Worm (Caenorhabditis elegans) whole organism, late embryonic: ENCODE results near the gene mgl-1.

Source experiments
- C08G9.2 ChIP-seq: sonication (generic microtip); optimal IDR thresholded peaks from 2 replicates; lab custom pipeline; 2016; ENCODE audit warnings: mild to moderate bottlenecking, missing genetic modification characterization, moderate library complexity, missing compliant biosample characterization
- C38D4.7 ChIP-seq: fragments of 200-800 bp; sonication (Bioruptor generic); optimal IDR thresholded peaks from 2 replicates; lab custom pipeline; 2018; ENCODE audit warnings: mild to moderate bottlenecking, missing genetic modification characterization, moderate library complexity, missing compliant biosample characterization
- F13H6.1 ChIP-seq: sonication (generic microtip); optimal IDR thresholded peaks from 2 replicates; lab custom pipeline; 2016; ENCODE audit warnings: missing genetic modification characterization, missing compliant biosample characterization
- K02D7.2 ChIP-seq: sonication (generic microtip); optimal IDR thresholded peaks from 2 replicates; lab custom pipeline; 2017; ENCODE audit warnings: mild to moderate bottlenecking, missing genetic modification characterization, missing compliant biosample characterization
- K09A11.1 ChIP-seq: sonication (generic microtip); optimal IDR thresholded peaks from 2 replicates; lab custom pipeline; 2017; ENCODE audit warnings: antibody characterized with exemption, mild to moderate bottlenecking, missing genetic modification characterization, missing compliant biosample characterization; ENCODE audit not compliant: insufficient read depth
- T23F11.4 ChIP-seq: fragments of 200-800 bp; sonication (Bioruptor generic); optimal IDR thresholded peaks from 2 replicates; lab custom pipeline; 2018; ENCODE audit warnings: mild to moderate bottlenecking, missing genetic modification characterization, missing compliant biosample characterization
- Y22D7AL.16 ChIP-seq: sonication (generic microtip); optimal IDR thresholded peaks from 2 replicates; lab custom pipeline; 2016; ENCODE audit warnings: missing genetic modification characterization, missing compliant biosample characterization
- ahr-1 ChIP-seq: sonication (generic microtip); optimal IDR thresholded peaks from 2 replicates; lab custom pipeline; 2016; ENCODE audit warnings: missing genetic modification characterization, missing compliant biosample characterization
- ama-1 ChIP-seq: fragments of 150-350 bp; optimal IDR thresholded peaks from 2 replicates; lab custom pipeline; 2014
- ceh-14 ChIP-seq: sonication (generic microtip); optimal IDR thresholded peaks from 2 replicates; lab custom pipeline; 2016; ENCODE audit warnings: missing genotype, missing genetic modification characterization, missing compliant biosample characterization
- ceh-18 ChIP-seq: sonication (generic microtip); optimal IDR thresholded peaks from 2 replicates; lab custom pipeline; 2016; ENCODE audit warnings: missing genetic modification characterization, missing compliant biosample characterization
- ceh-19 ChIP-seq: fragments of 200-800 bp; sonication (Bioruptor generic); optimal IDR thresholded peaks from 2 replicates; lab custom pipeline; 2018; ENCODE audit warnings: mild to moderate bottlenecking, missing genetic modification characterization, missing compliant biosample characterization
- ceh-2 ChIP-seq: sonication (generic microtip); optimal IDR thresholded peaks from 2 replicates; lab custom pipeline; 2016; ENCODE audit warnings: missing genotype, missing genetic modification characterization, missing compliant biosample characterization
- ceh-24 ChIP-seq: sonication (generic microtip); optimal IDR thresholded peaks from 2 replicates; lab custom pipeline; 2016; ENCODE audit warnings: mild to moderate bottlenecking, missing genetic modification characterization, missing compliant biosample characterization
- ceh-45 ChIP-seq: fragments of 200-800 bp; sonication (Bioruptor generic); IDR thresholded peaks from 2 replicates; pipeline ENCODE4 v1.3.6; 2022; ENCODE audit warnings: missing genetic modification reagents, missing genetic modification characterization, missing compliant biosample characterization
- ceh-48 ChIP-seq: sonication (generic microtip); optimal IDR thresholded peaks from 2 replicates; lab custom pipeline; 2016; ENCODE audit warnings: missing genetic modification characterization, inconsistent platforms, missing compliant biosample characterization
- ceh-6 ChIP-seq: fragments of 200-800 bp; sonication (Bioruptor generic); optimal IDR thresholded peaks from 2 replicates; lab custom pipeline; 2018; ENCODE audit warnings: mild to moderate bottlenecking, missing genetic modification characterization, missing compliant biosample characterization
- dmd-4 ChIP-seq: sonication (generic microtip); optimal IDR thresholded peaks from 2 replicates; lab custom pipeline; 2016; ENCODE audit warnings: borderline replicate concordance, missing genetic modification characterization, missing compliant biosample characterization
- elt-4 ChIP-seq: sonication (generic microtip); optimal IDR thresholded peaks from 2 replicates; lab custom pipeline; 2016; ENCODE audit warnings: missing genetic modification characterization, missing compliant biosample characterization
- ets-4 ChIP-seq: sonication (generic microtip); optimal IDR thresholded peaks from 2 replicates; lab custom pipeline; 2016; ENCODE audit warnings: missing genetic modification characterization, missing compliant biosample characterization
- eyg-1 ChIP-seq: sonication (generic microtip); optimal IDR thresholded peaks from 2 replicates; lab custom pipeline; 2016; ENCODE audit warnings: missing genotype, missing genetic modification characterization, missing compliant biosample characterization
- fax-1 ChIP-seq: sonication (generic microtip); optimal IDR thresholded peaks from 2 replicates; lab custom pipeline; 2016; ENCODE audit warnings: missing genotype, missing genetic modification characterization, missing compliant biosample characterization
- fkh-10 ChIP-seq: fragments of 150-350 bp; optimal IDR thresholded peaks from 2 replicates; lab custom pipeline; 2014; ENCODE audit warnings: missing biosample characterization, missing genetic modification reagents, missing genetic modification characterization
- gmeb-2 ChIP-seq: sonication (generic microtip); optimal IDR thresholded peaks from 2 replicates; lab custom pipeline; 2016; ENCODE audit warnings: missing genetic modification characterization, inconsistent platforms, missing compliant biosample characterization
- hlh-15 ChIP-seq: sonication (generic microtip); optimal IDR thresholded peaks from 2 replicates; lab custom pipeline; 2016; ENCODE audit warnings: missing genetic modification characterization, missing compliant biosample characterization
- hlh-8 ChIP-seq: sonication (generic microtip); optimal IDR thresholded peaks from 2 replicates; lab custom pipeline; 2016; ENCODE audit warnings: missing genotype, missing genetic modification characterization, missing compliant biosample characterization
- lim-6 ChIP-seq: sonication (generic microtip); optimal IDR thresholded peaks from 2 replicates; lab custom pipeline; 2016; ENCODE audit warnings: missing genetic modification characterization, missing compliant biosample characterization
- lin-11 ChIP-seq: fragments of 200-800 bp; sonication (Bioruptor generic); optimal IDR thresholded peaks from 2 replicates; lab custom pipeline; 2018; ENCODE audit warnings: mild to moderate bottlenecking, missing genetic modification characterization, missing compliant biosample characterization
- madf-2 ChIP-seq: sonication (generic microtip); optimal IDR thresholded peaks from 2 replicates; lab custom pipeline; 2017; ENCODE audit warnings: missing genetic modification characterization, missing compliant biosample characterization
- mec-3 ChIP-seq: sonication (generic microtip); optimal IDR thresholded peaks from 2 replicates; lab custom pipeline; 2016; ENCODE audit warnings: borderline replicate concordance, missing genetic modification characterization, missing compliant biosample characterization
- nhr-11 ChIP-seq: fragments of 150-350 bp; optimal IDR thresholded peaks from 2 replicates; lab custom pipeline; 2014; ENCODE audit warnings: missing biosample characterization, missing genetic modification characterization
- nhr-232 ChIP-seq: sonication (generic microtip); optimal IDR thresholded peaks from 2 replicates; lab custom pipeline; 2016; ENCODE audit warnings: missing genetic modification characterization, missing compliant biosample characterization
- odd-2 ChIP-seq: sonication (generic microtip); optimal IDR thresholded peaks from 2 replicates; lab custom pipeline; 2017; ENCODE audit warnings: antibody characterized with exemption, mild to moderate bottlenecking, missing genetic modification characterization, missing compliant biosample characterization
- pag-3 ChIP-seq: sonication (generic microtip); optimal IDR thresholded peaks from 2 replicates; lab custom pipeline; 2016; ENCODE audit warnings: missing compliant biosample characterization, missing genetic modification characterization, borderline replicate concordance
- pax-1 ChIP-seq: fragments of 150-350 bp; optimal IDR thresholded peaks from 2 replicates; lab custom pipeline; 2014; ENCODE audit warnings: missing biosample characterization, missing genetic modification characterization
- pha-2 ChIP-seq: sonication (generic microtip); optimal IDR thresholded peaks from 2 replicates; lab custom pipeline; 2017; ENCODE audit warnings: mild to moderate bottlenecking, missing genetic modification characterization, missing compliant biosample characterization
- pqm-1 ChIP-seq: sonication (generic microtip); optimal IDR thresholded peaks from 2 replicates; lab custom pipeline; 2016; ENCODE audit warnings: missing genetic modification characterization, missing compliant biosample characterization
- pros-1 ChIP-seq: fragments of 150-350 bp; optimal IDR thresholded peaks from 2 replicates; lab custom pipeline; 2014; ENCODE audit warnings: missing biosample characterization, missing genetic modification reagents, missing genetic modification characterization
- sdc-2 ChIP-seq: sonication (generic microtip); optimal IDR thresholded peaks from 2 replicates; lab custom pipeline; 2016; ENCODE audit warnings: missing genotype, missing genetic modification characterization, missing compliant biosample characterization
- sox-2 ChIP-seq: fragments of 200-800 bp; sonication (Bioruptor generic); IDR thresholded peaks from 2 replicates; pipeline ENCODE4 v1.3.6; 2022; ENCODE audit warnings: missing genetic modification reagents, missing genetic modification characterization, missing compliant biosample characterization
- tbx-2 ChIP-seq: sonication (generic microtip); optimal IDR thresholded peaks from 2 replicates; lab custom pipeline; 2016; ENCODE audit warnings: missing genetic modification characterization, missing compliant biosample characterization
- unc-3 ChIP-seq, 2 experiments: fragments of 200-800 bp in 1 of 2; sonication (Bioruptor generic) in 1 of 2; sonication (generic microtip) in 1 of 2; conservative IDR thresholded peaks in 1 of 2; optimal IDR thresholded peaks in 1 of 2; 2 replicates each; pipeline versions ENCODE4 v1.3.6 to Lab custom; 2016 to 2022; ENCODE audit warnings: missing compliant biosample characterization in 2 of 2, missing genetic modification characterization in 2 of 2, missing genetic modification reagents in 1 of 2
- unc-42 ChIP-seq: sonication (generic microtip); optimal IDR thresholded peaks from 2 replicates; lab custom pipeline; 2016; ENCODE audit warnings: missing genotype, missing genetic modification characterization, missing compliant biosample characterization
- unc-55 ChIP-seq: sonication (generic microtip); optimal IDR thresholded peaks from 2 replicates; lab custom pipeline; 2017; ENCODE audit warnings: missing biosample characterization, missing genetic modification reagents, missing genetic modification characterization
- unc-86 ChIP-seq: sonication (generic microtip); optimal IDR thresholded peaks from 2 replicates; lab custom pipeline; 2016; ENCODE audit warnings: missing genetic modification characterization, missing compliant biosample characterization
- ztf-16 ChIP-seq: sonication (generic microtip); optimal IDR thresholded peaks from 2 replicates; lab custom pipeline; 2017; ENCODE audit warnings: missing genetic modification characterization, missing compliant biosample characterization

The mgl-1 gene

ce11 chrX:9934009-9934323, 42.1 kb downstream of the mgl-1 start:
- TF ChIP-seq hlh-8 (tag; lab: Kevin White, UChicago) = no peak
- no peak for TF ChIP-seq unc-55 (GFP tag; lab: Kevin White, UChicago)
- no peak for TF ChIP-seq sox-2 (GFP tag; lab: Robert Waterston, UW)
- TF ChIP-seq hlh-15 (tag; lab: Kevin White, UChicago) = no peak
- no peak for TF ChIP-seq pqm-1 (tag; lab: Kevin White, UChicago)
- no peak for TF ChIP-seq nhr-11
- TF ChIP-seq lin-11 (tag; lab: Kevin White, UChicago) = no peak
- no peak for TF ChIP-seq K09A11.1 (tag; lab: Kevin White, UChicago)
- no peak for TF ChIP-seq C38D4.7 (GFP tag; lab: Kevin White, UChicago)
- no peak for TF ChIP-seq sdc-2 (tag; lab: Kevin White, UChicago)
- TF ChIP-seq ceh-14 (tag; lab: Kevin White, UChicago) = no peak
- no peak for TF ChIP-seq K02D7.2 (tag; lab: Kevin White, UChicago)
- TF ChIP-seq ahr-1 (tag; lab: Kevin White, UChicago) = no peak
- TF ChIP-seq unc-42 (tag; lab: Kevin White, UChicago) = no peak
- TF ChIP-seq ceh-45 (GFP tag; lab: Robert Waterston, UW) = no peak
- no peak for TF ChIP-seq pha-2 (tag; lab: Kevin White, UChicago)
- no peak for TF ChIP-seq gmeb-2 (tag; lab: Kevin White, UChicago)

ce11 chrX:9933291-9934008, 42.7 kb downstream of the mgl-1 start:
- no peak for TF ChIP-seq nhr-232 (tag; lab: Kevin White, UChicago)
- peak; percentile 5 for TF ChIP-seq unc-55 (GFP tag; lab: Kevin White, UChicago)

- TF ChIP-seq ceh-48 (tag; lab: Kevin White, UChicago) (no peak), pros-1 (peak; percentile 8), ztf-16 (peak; percentile 32), C38D4.7 (GFP tag; lab: Kevin White, UChicago) (no peak), ama-1 (lab: Kevin White, UChicago) (no peak), tbx-2 (peak; percentile 87), dmd-4 (tag; lab: Kevin White, UChicago) (no peak), sdc-2 (tag; lab: Kevin White, UChicago) (peak; percentile 81), ceh-19 (no peak), odd-2 (tag; lab: Kevin White, UChicago) (no peak), unc-3 (GFP tag; conservative IDR thresholded peaks at IDR 0.05; lab: Robert Waterston, UW) (no peak), unc-3 (tag; optimal IDR thresholded peaks at IDR 0.05; lab: Kevin White, UChicago) (no peak), ceh-6 (GFP tag; lab: Kevin White, UChicago) (no peak), eyg-1 (tag; lab: Kevin White, UChicago) (peak; percentile 14), fax-1 (tag; lab: Kevin White, UChicago) (peak; percentile 42), T23F11.4 (GFP tag; lab: Kevin White, UChicago) (peak; percentile 75), C08G9.2 (peak; percentile 55), K02D7.2 (tag; lab: Kevin White, UChicago) (no peak), K09A11.1 (tag; lab: Kevin White, UChicago) (peak; percentile 20), ceh-24 (no peak), pag-3 (tag; lab: Kevin White, UChicago) (no peak), unc-86 (no peak), nhr-11 (no peak), F13H6.1 (peak; percentile 16), ceh-18 (tag; lab: Kevin White, UChicago) (peak; percentile 78), madf-2 (peak; percentile 80), pax-1 (no peak), ceh-2 (tag; lab: Kevin White, UChicago) (peak; percentile 52), Y22D7AL.16 (tag; lab: Kevin White, UChicago) (no peak), mec-3 (tag; lab: Kevin White, UChicago) (no peak), ceh-14 (tag; lab: Kevin White, UChicago) (peak; percentile 14), ahr-1 (tag; lab: Kevin White, UChicago) (no peak), ceh-45 (GFP tag; lab: Robert Waterston, UW) (no peak), fkh-10 (GFP tag; lab: Kevin White, UChicago) (no peak), elt-4 (no peak), lim-6 (tag; lab: Kevin White, UChicago) (no peak), ets-4 (tag; lab: Kevin White, UChicago) (no peak)
Observed at ce11 chrX:9932226-9932773, 43.8 kb downstream of the mgl-1 start, which contains the start of gene tsp-21. tsp-21 (plus strand) TSS chrX:9932371.
